Fruit fly (Drosophila melanogaster): ENCODE data around the gene CG42587.
"Not testable (repeated sequence)": the region's sequence is repeated elsewhere in the genome, so short reads cannot be mapped to it uniquely, and the experiment has no call there.

CG42587 gene

dm6 chr2L:14743337-14743736, 1.7 kb downstream of the CG42587 start:
- TF ChIP-seq CrebA (GFP tag; optimal IDR thresholded peaks at IDR 0.05; ENCODE audit: borderline replicate concordance) = no peak
- TF ChIP-seq Hr83 (GFP tag; optimal IDR thresholded peaks at IDR 0.05; ENCODE audit: poor library complexity, severe bottlenecking) = peak; percentile 56

- not testable (repeated sequence) for TF ChIP-seq Sp1 (GFP tag; optimal IDR thresholded peaks at IDR 0.05); Vsx2 (GFP tag; optimal IDR thresholded peaks at IDR 0.05; ENCODE audit: partially characterized antibody); lola (GFP tag; optimal IDR thresholded peaks at IDR 0.05)
These were observed 2.1 kb downstream of the CG42587 start, which contains the start of gene CG34166 for dm6 chr2L:14742893-14743292. Gene CG34166, plus strand, starts transcription at chr2L:14743193.

dm6 chr2L:14741740-14742139, 3.3 kb downstream of the CG42587 start, which contains the start of gene CG42586:
Gene CG42586, minus strand, starts transcription at chr2L:14741840.
- TF ChIP-seq Hnf4, Jra, woc (GFP tag; optimal IDR thresholded peaks at IDR 0.05): not testable (repeated sequence)

DNA sequence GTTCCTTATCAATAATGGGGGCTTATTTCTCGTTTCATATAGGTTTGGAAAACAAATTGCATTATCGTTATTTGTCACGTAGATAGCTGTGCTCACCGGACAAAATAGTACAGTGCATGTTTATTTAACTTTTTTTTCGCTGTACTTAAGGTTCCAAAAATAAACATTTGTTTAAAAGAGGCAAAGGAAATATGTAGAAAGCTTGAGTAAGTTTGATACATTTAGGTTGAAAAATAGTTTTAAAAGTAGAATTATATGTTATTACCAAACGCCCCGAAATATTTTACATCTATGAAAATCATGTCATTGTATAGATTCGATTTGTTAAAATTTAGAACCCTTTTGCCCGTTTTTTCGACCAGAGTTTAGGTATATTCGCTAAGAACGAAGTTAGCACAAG, 5.4 kb downstream of the CG42587 start, which contains the start of gene CG42585:
TSS of gene CG42585 (plus strand) at position 301 of the 400 bp plus-strand sequence.
- TF ChIP-seq Rel (GFP tag; optimal IDR thresholded peaks at IDR 0.05); Rel (tag; optimal IDR thresholded peaks at IDR 0.05); woc (GFP tag; optimal IDR thresholded peaks at IDR 0.05); sage (GFP tag; optimal IDR thresholded peaks at IDR 0.05): not testable (repeated sequence)

- not testable (repeated sequence) for TF ChIP-seq jim (GFP tag; optimal IDR thresholded peaks at IDR 0.05); HLH106 (tag; optimal IDR thresholded peaks at IDR 0.05); usp (GFP tag; optimal IDR thresholded peaks at IDR 0.05)
These were observed 7.3 kb downstream of the CG42587 start, which contains the start of gene CG31775 for dm6 chr2L:14737669-14738068. Gene CG31775, minus strand, starts transcription at chr2L:14737769.

dm6 chr2L:14735543-14735942, 9.5 kb downstream of the CG42587 start, which contains the start of gene CG31835:
Gene CG31835, plus strand, starts transcription at chr2L:14735843.
- TF ChIP-seq woc, N, sv (GFP tag; optimal IDR thresholded peaks at IDR 0.05): not testable (repeated sequence)

dm6 chr2L:14730077-14730476, 14.9 kb downstream of the CG42587 start, which contains the start of gene CG42685:
Gene CG42685, minus strand, starts transcription at chr2L:14730177.
- TF ChIP-seq tai (GFP tag; optimal IDR thresholded peaks at IDR 0.05) (no peak), fru (GFP tag; optimal IDR thresholded peaks at IDR 0.05) (no peak), brk (GFP tag; optimal IDR thresholded peaks at IDR 0.05) (no peak), Hr83 (GFP tag; optimal IDR thresholded peaks at IDR 0.05; ENCODE audit: poor library complexity, severe bottlenecking) (no peak), Dfd (GFP tag; optimal IDR thresholded peaks at IDR 0.05) (no peak), Hr78 (GFP tag; optimal IDR thresholded peaks at IDR 0.05) (no peak), Mio (GFP tag; optimal IDR thresholded peaks at IDR 0.05) (no peak), ey (GFP tag; optimal IDR thresholded peaks at IDR 0.05) (no peak), h (GFP tag; optimal IDR thresholded peaks at IDR 0.05) (no peak), pan (optimal IDR thresholded peaks at IDR 0.05) (no peak), OdsH (GFP tag; optimal IDR thresholded peaks at IDR 0.05) (no peak), usp (GFP tag; optimal IDR thresholded peaks at IDR 0.05) (no peak), dsf (GFP tag; optimal IDR thresholded peaks at IDR 0.05; ENCODE audit: borderline replicate concordance) (no peak), dmrt93B (GFP tag; optimal IDR thresholded peaks at IDR 0.05) (no peak)

DNA sequence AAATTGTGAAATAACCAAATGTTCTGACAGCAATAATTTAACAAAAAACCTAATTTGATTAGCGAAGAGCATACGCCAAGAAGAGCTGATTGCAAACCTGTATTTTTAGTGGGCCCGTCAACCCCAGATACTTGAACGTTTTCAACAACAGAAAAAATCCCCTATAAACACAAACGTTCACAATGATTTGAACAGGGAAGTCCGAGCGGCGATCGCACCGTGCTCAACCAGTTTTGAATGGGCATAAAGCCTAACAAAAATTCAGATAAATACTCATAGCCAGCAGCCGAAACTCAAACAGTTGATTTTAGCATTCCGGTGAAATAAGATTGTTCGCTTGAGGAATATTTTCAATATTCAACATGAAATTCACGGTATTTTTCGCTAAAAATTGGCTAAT, 31.5 kb downstream of the CG42587 start, which contains the start of gene CG34165:
TSS of gene CG34165 (plus strand) at position 284 of the 400 bp plus-strand sequence.
- TF ChIP-seq brk (GFP tag; optimal IDR thresholded peaks at IDR 0.05) = no peak
- TF ChIP-seq br (GFP tag; optimal IDR thresholded peaks at IDR 0.05) = no peak
- no peak for TF ChIP-seq Rel (GFP tag; optimal IDR thresholded peaks at IDR 0.05)
- peak; percentile 90 for TF ChIP-seq Rel (tag; optimal IDR thresholded peaks at IDR 0.05)
- TF ChIP-seq Jra (GFP tag; optimal IDR thresholded peaks at IDR 0.05) = no peak
- no peak for TF ChIP-seq OdsH (GFP tag; optimal IDR thresholded peaks at IDR 0.05)
- TF ChIP-seq sv (GFP tag; optimal IDR thresholded peaks at IDR 0.05) = no peak
- no peak for TF ChIP-seq HLH106 (tag; optimal IDR thresholded peaks at IDR 0.05)
- no peak for TF ChIP-seq Dif (GFP tag; optimal IDR thresholded peaks at IDR 0.05; ENCODE audit: partially characterized antibody)
- TF ChIP-seq sage (GFP tag; optimal IDR thresholded peaks at IDR 0.05) = no peak
